Fruit fly (Drosophila melanogaster) whole organism, embryonic: ENCODE data around the gene Gprk2.

ENCODE experiments used
- ATbp ChIP-seq: fragments of 200-800 bp; sonication (Bioruptor generic); optimal IDR thresholded peaks from 2 replicates; lab custom pipeline; 2017; ENCODE audit warnings: missing biosample characterization, mild to moderate bottlenecking, missing genetic modification characterization, missing genetic modification reagents
- Bgb ChIP-seq: fragments of 200-800 bp; sonication (Bioruptor generic); IDR thresholded peaks from 2 replicates; pipeline ENCODE4 v1.3.6; 2022; ENCODE audit warnings: missing biosample characterization, missing genetic modification characterization; ENCODE audit not compliant: partially characterized antibody
- CG11504 ChIP-seq: fragments of 200-800 bp; sonication (Bioruptor generic); optimal IDR thresholded peaks from 3 replicates; lab custom pipeline; 2019; ENCODE audit warnings: missing biosample characterization, mild to moderate bottlenecking, missing genetic modification characterization, moderate library complexity
- CG13424 ChIP-seq: fragments of 200-800 bp; sonication (Bioruptor generic); optimal IDR thresholded peaks from 2 replicates; lab custom pipeline; 2019; ENCODE audit warnings: missing biosample characterization, mild to moderate bottlenecking, missing genetic modification characterization, moderate library complexity
- CG13894 ChIP-seq: fragments of 200-800 bp; sonication (Bioruptor generic); optimal IDR thresholded peaks from 3 replicates; lab custom pipeline; 2018; ENCODE audit warnings: missing biosample characterization, mild to moderate bottlenecking, missing genetic modification characterization, moderate library complexity
- CG1529 ChIP-seq: fragments of 200-800 bp; sonication (Bioruptor generic); optimal IDR thresholded peaks from 3 replicates; lab custom pipeline; 2018; ENCODE audit warnings: missing biosample characterization, missing genetic modification characterization
- CG15479 ChIP-seq: fragments of 200-800 bp; sonication (Bioruptor generic); optimal IDR thresholded peaks from 3 replicates; lab custom pipeline; 2019; ENCODE audit warnings: missing biosample characterization, mild to moderate bottlenecking, missing genetic modification characterization, moderate library complexity
- CG15514 ChIP-seq: fragments of 200-800 bp; sonication (Bioruptor generic); optimal IDR thresholded peaks from 3 replicates; lab custom pipeline; 2017; ENCODE audit warnings: missing biosample characterization, missing genetic modification characterization, mild to moderate bottlenecking, moderate library complexity, missing genetic modification reagents
- CG18619 ChIP-seq: fragments of 200-800 bp; sonication (Bioruptor generic); optimal IDR thresholded peaks from 3 replicates; lab custom pipeline; 2017; ENCODE audit warnings: missing biosample characterization, mild to moderate bottlenecking, missing genetic modification characterization
- CG2199 ChIP-seq: fragments of 200-800 bp; sonication (Bioruptor generic); IDR thresholded peaks from 3 replicates; pipeline ENCODE4 v1.3.6; 2022; ENCODE audit warnings: missing biosample characterization, missing genetic modification characterization
- CG4360 ChIP-seq: fragments of 200-800 bp; sonication (Bioruptor generic); IDR thresholded peaks from 2 replicates; pipeline ENCODE4 v1.3.6; 2022; ENCODE audit warnings: missing biosample characterization, missing genetic modification characterization
- CG6254 ChIP-seq: fragments of 200-800 bp; sonication (Bioruptor generic); optimal IDR thresholded peaks from 3 replicates; lab custom pipeline; 2017; ENCODE audit warnings: mild to moderate bottlenecking, missing biosample characterization, missing genetic modification reagents, missing genetic modification characterization
- CG8765 ChIP-seq: fragments of 200-800 bp; sonication (Bioruptor generic); IDR thresholded peaks from 2 replicates; pipeline ENCODE4 v1.3.6; 2022; ENCODE audit warnings: missing biosample characterization, missing genetic modification characterization
- Camta ChIP-seq: fragments of 200-800 bp; sonication (Bioruptor generic); optimal IDR thresholded peaks from 2 replicates; lab custom pipeline; 2016; ENCODE audit warnings: missing biosample characterization, missing genetic modification characterization
- Eip74EF ChIP-seq, 2 experiments: fragments of 200-800 bp in 1 of 2; fragments of >200 bp in 1 of 2; sonication (Bioruptor generic) in 1 of 2; optimal IDR thresholded peaks; 2 replicates each; lab custom pipeline; 2017 to 2019; ENCODE audit warnings: missing biosample characterization in 2 of 2, missing genetic modification characterization in 2 of 2, mild to moderate bottlenecking in 1 of 2, moderate library complexity in 1 of 2
- HLH4C ChIP-seq: fragments of 200-800 bp; sonication (Bioruptor generic); IDR thresholded peaks from 3 replicates; pipeline ENCODE4 v1.3.6; 2022; ENCODE audit warnings: missing biosample characterization, missing genetic modification characterization; ENCODE audit not compliant: partially characterized antibody
- Hand ChIP-seq: fragments of 200-800 bp; sonication (Bioruptor generic); optimal IDR thresholded peaks from 2 replicates; lab custom pipeline; 2017; ENCODE audit warnings: mild to moderate bottlenecking, missing biosample characterization, missing genetic modification reagents, missing genetic modification characterization
- Jarid2 ChIP-seq: fragments of 200-800 bp; sonication (Bioruptor generic); optimal IDR thresholded peaks from 3 replicates; lab custom pipeline; 2017; ENCODE audit warnings: mild to moderate bottlenecking, missing biosample characterization, missing genetic modification reagents, missing genetic modification characterization
- Med ChIP-seq: fragments of 200-800 bp; sonication (Bioruptor generic); peaks from one replicate; lab custom pipeline; 2016; ENCODE audit warnings: missing biosample characterization, missing genetic modification characterization, mild to moderate bottlenecking, inconsistent platforms, moderate library complexity
- NC2α ChIP-seq: fragments of 200-800 bp; sonication (Bioruptor generic); optimal IDR thresholded peaks from 2 replicates; lab custom pipeline; 2016; ENCODE audit warnings: missing biosample characterization, missing genetic modification characterization
- Ptx1 ChIP-seq: fragments of 200-800 bp; sonication (Bioruptor generic); IDR thresholded peaks from 2 replicates; pipeline ENCODE4 v1.3.6; 2022; ENCODE audit warnings: missing biosample characterization, missing genetic modification characterization
- Sox102F ChIP-seq: fragments of 200-800 bp; sonication (Bioruptor generic); optimal IDR thresholded peaks from 2 replicates; lab custom pipeline; 2018; ENCODE audit warnings: missing biosample characterization, mild to moderate bottlenecking, missing genetic modification characterization, moderate library complexity
- Stat92E ChIP-seq, 3 experiments: fragments of >200 bp in 2 of 3; fragments of 200-800 bp in 1 of 3; sonication (Bioruptor generic) in 1 of 3; optimal IDR thresholded peaks; 2 replicates each; lab custom pipeline; 2017 to 2019; ENCODE audit warnings: missing biosample characterization in 3 of 3, missing genetic modification characterization in 3 of 3, mild to moderate bottlenecking in 1 of 3, moderate library complexity in 1 of 3
- Trl ChIP-seq, 3 experiments: fragments of >200 bp in 2 of 3; fragments of 200-800 bp in 1 of 3; sonication (Bioruptor generic) in 1 of 3; optimal IDR thresholded peaks; 2 replicates in 1 of 3; 3 replicates in 2 of 3; lab custom pipeline; 2016 to 2017; ENCODE audit warnings: missing biosample characterization in 1 of 3, missing genetic modification characterization in 1 of 3
- ash1 ChIP-seq: fragments of 200-800 bp; sonication (Bioruptor generic); optimal IDR thresholded peaks from 2 replicates; lab custom pipeline; 2018; ENCODE audit warnings: missing biosample characterization, mild to moderate bottlenecking, missing genetic modification characterization
- az2 ChIP-seq: fragments of 200-800 bp; sonication (Bioruptor generic); optimal IDR thresholded peaks from 3 replicates; lab custom pipeline; 2016; ENCODE audit warnings: missing biosample characterization, missing genetic modification characterization
- bbx ChIP-seq: fragments of 200-800 bp; sonication (Bioruptor generic); IDR thresholded peaks from 2 replicates; pipeline ENCODE4 v1.3.6; 2022; ENCODE audit warnings: missing biosample characterization, missing genetic modification characterization; ENCODE audit not compliant: partially characterized antibody
- bsh ChIP-seq, 2 experiments: fragments of 200-800 bp; sonication (Bioruptor generic); optimal IDR thresholded peaks; 2 replicates each; lab custom pipeline; 2017 to 2018; ENCODE audit warnings: mild to moderate bottlenecking in 2 of 2, missing biosample characterization in 2 of 2, missing genetic modification characterization in 2 of 2, moderate library complexity in 1 of 2
- chm ChIP-seq: fragments of 200-800 bp; sonication (Bioruptor generic); IDR thresholded peaks from 2 replicates; pipeline ENCODE4 v1.3.6; 2022; ENCODE audit warnings: missing biosample characterization, missing genetic modification characterization
- ci ChIP-seq: fragments of 200-800 bp; sonication (Bioruptor generic); IDR thresholded peaks from 3 replicates; pipeline ENCODE4 v1.3.6; 2022; ENCODE audit warnings: missing biosample characterization, missing genetic modification characterization
- corto ChIP-seq: fragments of 200-800 bp; sonication (Bioruptor generic); optimal IDR thresholded peaks from 2 replicates; lab custom pipeline; 2016; ENCODE audit warnings: missing biosample characterization, mild to moderate bottlenecking, missing genetic modification characterization, moderate library complexity
- exex ChIP-seq: fragments of 200-800 bp; sonication (Bioruptor generic); optimal IDR thresholded peaks from 4 replicates; lab custom pipeline; 2018; ENCODE audit warnings: missing biosample characterization, mild to moderate bottlenecking, missing genetic modification characterization, moderate library complexity
- fru ChIP-seq: fragments of >200 bp; optimal IDR thresholded peaks from 2 replicates; lab custom pipeline; 2017
- grau ChIP-seq: fragments of 200-800 bp; optimal IDR thresholded peaks from 3 replicates; lab custom pipeline; 2019; ENCODE audit warnings: missing biosample characterization, mild to moderate bottlenecking, missing genetic modification characterization, moderate library complexity
- insv ChIP-seq, 2 experiments: fragments of 200-800 bp; sonication (Bioruptor generic); optimal IDR thresholded peaks; 3 replicates each; lab custom pipeline; 2016 to 2018; ENCODE audit warnings: missing biosample characterization in 2 of 2, missing genetic modification characterization in 2 of 2
- nerfin-1 ChIP-seq: fragments of 200-800 bp; sonication (Bioruptor generic); optimal IDR thresholded peaks from 3 replicates; lab custom pipeline; 2019; ENCODE audit warnings: missing biosample characterization, mild to moderate bottlenecking, missing genetic modification characterization, moderate library complexity
- pros ChIP-seq: fragments of 200-800 bp; sonication (Bioruptor generic); optimal IDR thresholded peaks from 3 replicates; lab custom pipeline; 2019; ENCODE audit warnings: missing biosample characterization, mild to moderate bottlenecking, missing genetic modification characterization, moderate library complexity
- run ChIP-seq: fragments of 200-800 bp; sonication (Bioruptor generic); optimal IDR thresholded peaks from 3 replicates; lab custom pipeline; 2018; ENCODE audit warnings: missing biosample characterization, mild to moderate bottlenecking, missing genetic modification characterization
- salm ChIP-seq: fragments of 200-800 bp; sonication (Bioruptor generic); optimal IDR thresholded peaks from 2 replicates; lab custom pipeline; 2018; ENCODE audit warnings: missing biosample characterization, mild to moderate bottlenecking, missing genetic modification characterization
- sisA ChIP-seq: fragments of 200-800 bp; sonication (Bioruptor generic); IDR thresholded peaks from 2 replicates; pipeline ENCODE4 v1.3.6; 2022; ENCODE audit warnings: missing biosample characterization, missing genetic modification characterization
- sna ChIP-seq: fragments of 200-800 bp; sonication (Bioruptor generic); IDR thresholded peaks from 2 replicates; pipeline ENCODE4 v1.3.6; 2022; ENCODE audit warnings: missing biosample characterization, missing genetic modification characterization; ENCODE audit not compliant: partially characterized antibody
- sug ChIP-seq: fragments of 200-800 bp; optimal IDR thresholded peaks from 2 replicates; lab custom pipeline; 2019; ENCODE audit warnings: missing biosample characterization, mild to moderate bottlenecking, missing genetic modification characterization, moderate library complexity
- tin ChIP-seq: fragments of 200-800 bp; sonication (Bioruptor generic); optimal IDR thresholded peaks from 3 replicates; lab custom pipeline; 2016; ENCODE audit warnings: missing biosample characterization, missing genetic modification characterization

Gprk2 gene

dm6 chr3R:31395222-31395831 is 9.7 kb upstream of the Gprk2 start, which contains the start of the genes Ugt35D1 and Gcn2 (continued):
- no peak for TF ChIP-seq Ptx1 (GFP tag; lab: Robert Waterston, UW)
- TF ChIP-seq ci: peak; percentile 83
- TF ChIP-seq CG1529 (GFP tag; lab: Kevin White, UChicago): peak; percentile 63
- no peak for TF ChIP-seq CG11504 (tag; lab: Kevin White, UChicago)
- peak; percentile 26 for TF ChIP-seq CG15514 (GFP tag; lab: Kevin White, UChicago)
- no peak for TF ChIP-seq fru (lab: Kevin White, UChicago)
- TF ChIP-seq Med: peak; percentile 93
- TF ChIP-seq CG13424 (tag; lab: Kevin White, UChicago): no peak
- peak; percentile 48 for TF ChIP-seq NC2α (GFP tag; lab: Kevin White, UChicago)
- TF ChIP-seq tin (GFP tag; lab: Kevin White, UChicago): no peak
- TF ChIP-seq bsh (GFP tag; optimal IDR thresholded peaks at IDR 0.05; lab: Kevin White, UChicago): peak in 1 of 2 experiments; percentile 50
- no peak for TF ChIP-seq ash1

dm6 chr3R:31405277-31406207 is 497 bp downstream of the Gprk2 start, which contains the start of gene PNPase:
Gene PNPase, minus strand, starts transcription at chr3R:31405452.
- TF ChIP-seq az2 (GFP tag; lab: Kevin White, UChicago): no peak
- peak; percentile 16 for TF ChIP-seq exex (tag; lab: Kevin White, UChicago)
- no peak for TF ChIP-seq sisA
- TF ChIP-seq Trl (optimal IDR thresholded peaks at IDR 0.05; lab: Kevin White, UChicago): peak in 1 of 2 experiments; percentile 54
- TF ChIP-seq Trl (GFP tag; optimal IDR thresholded peaks at IDR 0.05; lab: Kevin White, UChicago): no peak
- no peak for TF ChIP-seq corto (GFP tag; lab: Kevin White, UChicago)
- peak; percentile 81 for TF ChIP-seq Jarid2 (GFP tag; lab: Kevin White, UChicago)
- TF ChIP-seq run: peak; percentile 38
- no peak for TF ChIP-seq CG1529 (GFP tag; lab: Kevin White, UChicago)
- peak in 1 of 2 experiments; percentile 74 for TF ChIP-seq insv (GFP tag; optimal IDR thresholded peaks at IDR 0.05; lab: Kevin White, UChicago)
- TF ChIP-seq ATbp (GFP tag; lab: Kevin White, UChicago): peak; percentile 10
- peak; percentile 64; the same call in 1 of the 2 replicates for TF ChIP-seq CG4360 (GFP tag; lab: Robert Waterston, UW)
- no peak for TF ChIP-seq nerfin-1
- TF ChIP-seq CG13894: peak; percentile 19
- TF ChIP-seq HLH4C (GFP tag; lab: Robert Waterston, UW): 0 out of 3 replicates have a peak, but pooled peaks have one; percentile 24
- TF ChIP-seq grau (tag; lab: Kevin White, UChicago): no peak
- TF ChIP-seq Sox102F: no peak
- TF ChIP-seq CG18619 (GFP tag; lab: Kevin White, UChicago): no peak
- peak in 1 of 3 experiments; percentile 39 for TF ChIP-seq Stat92E (GFP tag; optimal IDR thresholded peaks at IDR 0.05; lab: Kevin White, UChicago)
- TF ChIP-seq Camta (GFP tag; lab: Kevin White, UChicago): no peak
- peak; percentile 11 for TF ChIP-seq Hand (GFP tag; lab: Kevin White, UChicago)
- TF ChIP-seq Eip74EF (GFP tag; optimal IDR thresholded peaks at IDR 0.05; lab: Kevin White, UChicago): peak in 1 of 2 experiments; percentile 46
- peak; percentile 40; the same call in 1 of the 2 replicates for TF ChIP-seq Bgb
- TF ChIP-seq pros (GFP tag; lab: Kevin White, UChicago): peak; percentile 67
- TF ChIP-seq Med: peak; percentile 88
- TF ChIP-seq salm (tag; lab: Kevin White, UChicago): no peak
- TF ChIP-seq CG8765: no peak
- TF ChIP-seq CG2199: 0 out of 3 replicates have a peak, but pooled peaks have one; percentile 38
- TF ChIP-seq sug (tag; lab: Kevin White, UChicago): no peak
- TF ChIP-seq CG15479 (GFP tag; lab: Kevin White, UChicago): peak; percentile 43
- TF ChIP-seq sna (GFP tag; lab: Robert Waterston, UW): 0 out of 2 replicates have a peak, but pooled peaks have one; percentile 27
- peak; percentile 41 for TF ChIP-seq bbx
- no peak for TF ChIP-seq CG6254 (GFP tag; lab: Kevin White, UChicago)
- 0 out of 2 replicates have a peak, but pooled peaks have one; percentile 46 for TF ChIP-seq chm (GFP tag; lab: Robert Waterston, UW)
